Fruit fly (Drosophila melanogaster) whole organism, embryonic: Measurements from ENCODE around the gene CG10996.

Experiments
- Aef1 ChIP-seq: fragments of 200-800 bp; sonication (Bioruptor generic); IDR thresholded peaks from 3 replicates; pipeline ENCODE4 v1.3.6; 2022; ENCODE audit warnings: missing biosample characterization, missing genetic modification characterization
- BEAF-32 ChIP-seq: fragments of 200-800 bp; sonication (Bioruptor generic); optimal IDR thresholded peaks from 3 replicates; lab custom pipeline; 2017; ENCODE audit warnings: missing biosample characterization, missing genetic modification characterization, mild to moderate bottlenecking, moderate library complexity, missing genetic modification reagents
- Bgb ChIP-seq: fragments of 200-800 bp; sonication (Bioruptor generic); IDR thresholded peaks from 2 replicates; pipeline ENCODE4 v1.3.6; 2022; ENCODE audit warnings: missing biosample characterization, missing genetic modification characterization; ENCODE audit not compliant: partially characterized antibody
- Blimp-1 ChIP-seq: fragments of 200-800 bp; sonication (Bioruptor generic); optimal IDR thresholded peaks from 3 replicates; lab custom pipeline; 2018; ENCODE audit warnings: missing biosample characterization, missing genetic modification characterization, mild to moderate bottlenecking, moderate library complexity, missing genetic modification reagents
- C15 ChIP-seq: fragments of 200-800 bp; sonication (Bioruptor generic); IDR thresholded peaks from 3 replicates; pipeline ENCODE4 v1.3.6; 2022; ENCODE audit warnings: missing biosample characterization, missing genetic modification characterization
- CG10267 ChIP-seq: fragments of 200-800 bp; sonication (Bioruptor generic); optimal IDR thresholded peaks from 2 replicates; lab custom pipeline; 2018; ENCODE audit warnings: missing biosample characterization, mild to moderate bottlenecking, missing genetic modification characterization, moderate library complexity
- CG10274 ChIP-seq: fragments of 200-800 bp; sonication (Bioruptor generic); optimal IDR thresholded peaks from 3 replicates; lab custom pipeline; 2017; ENCODE audit warnings: missing biosample characterization, mild to moderate bottlenecking, missing genetic modification characterization
- CG10366 ChIP-seq: fragments of 200-800 bp; sonication (Bioruptor generic); IDR thresholded peaks from 2 replicates; pipeline ENCODE4 v1.3.6; 2022; ENCODE audit warnings: missing biosample characterization, missing genetic modification characterization
- CG11456 ChIP-seq: fragments of 200-800 bp; sonication (Bioruptor generic); IDR thresholded peaks from 3 replicates; pipeline ENCODE4 v1.3.6; 2022; ENCODE audit warnings: missing biosample characterization, missing genetic modification characterization
- CG12659 ChIP-seq: fragments of 200-800 bp; sonication (Bioruptor generic); optimal IDR thresholded peaks from 3 replicates; lab custom pipeline; 2017; ENCODE audit warnings: mild to moderate bottlenecking, missing biosample characterization, missing genetic modification reagents, missing genetic modification characterization
- CG13123 ChIP-seq: fragments of 200-800 bp; sonication (Bioruptor generic); optimal IDR thresholded peaks from 2 replicates; lab custom pipeline; 2016; ENCODE audit warnings: missing biosample characterization, missing genetic modification characterization
- CG14710 ChIP-seq: fragments of 200-800 bp; sonication (Bioruptor generic); optimal IDR thresholded peaks from 3 replicates; lab custom pipeline; 2019; ENCODE audit warnings: missing biosample characterization, mild to moderate bottlenecking, missing genetic modification characterization, moderate library complexity
- CG15073 ChIP-seq: fragments of 200-800 bp; sonication (Bioruptor generic); optimal IDR thresholded peaks from 2 replicates; lab custom pipeline; 2016; ENCODE audit warnings: missing biosample characterization, missing genetic modification characterization
- CG15696 ChIP-seq: fragments of 200-800 bp; sonication (Bioruptor generic); optimal IDR thresholded peaks from 2 replicates; lab custom pipeline; 2019; ENCODE audit warnings: missing biosample characterization, mild to moderate bottlenecking, missing genetic modification characterization, moderate library complexity
- CG16815 ChIP-seq: fragments of 200-800 bp; sonication (Bioruptor generic); optimal IDR thresholded peaks from 3 replicates; lab custom pipeline; 2017; ENCODE audit warnings: missing biosample characterization, mild to moderate bottlenecking, missing genetic modification characterization
- CG17328 ChIP-seq: fragments of 200-800 bp; sonication (Bioruptor generic); IDR thresholded peaks from 2 replicates; pipeline ENCODE4 v1.3.6; 2022; ENCODE audit warnings: missing biosample characterization, missing genetic modification characterization
- CG17359 ChIP-seq: fragments of 200-800 bp; sonication (Bioruptor generic); optimal IDR thresholded peaks from 3 replicates; lab custom pipeline; 2018; ENCODE audit warnings: missing biosample characterization, mild to moderate bottlenecking, missing genetic modification characterization, moderate library complexity
- CG17385 ChIP-seq: fragments of 200-800 bp; sonication (Bioruptor generic); optimal IDR thresholded peaks from 3 replicates; lab custom pipeline; 2018; ENCODE audit warnings: missing biosample characterization, mild to moderate bottlenecking, missing genetic modification characterization
- CG18476 ChIP-seq: fragments of 200-800 bp; sonication (Bioruptor generic); optimal IDR thresholded peaks from 2 replicates; lab custom pipeline; 2016; ENCODE audit warnings: missing biosample characterization, mild to moderate bottlenecking, missing genetic modification characterization
- CG30020 ChIP-seq: fragments of 200-800 bp; optimal IDR thresholded peaks from 2 replicates; lab custom pipeline; 2019; ENCODE audit warnings: missing biosample characterization, mild to moderate bottlenecking, missing genetic modification characterization, moderate library complexity
- CG30403 ChIP-seq: fragments of 200-800 bp; sonication (Bioruptor generic); optimal IDR thresholded peaks from 3 replicates; lab custom pipeline; 2016; ENCODE audit warnings: missing biosample characterization, missing genetic modification characterization
- CG4282 ChIP-seq: fragments of 200-800 bp; sonication (Bioruptor generic); optimal IDR thresholded peaks from 2 replicates; lab custom pipeline; 2016; ENCODE audit warnings: missing biosample characterization, missing genetic modification characterization
- CG6254 ChIP-seq: fragments of 200-800 bp; sonication (Bioruptor generic); optimal IDR thresholded peaks from 3 replicates; lab custom pipeline; 2017; ENCODE audit warnings: mild to moderate bottlenecking, missing biosample characterization, missing genetic modification reagents, missing genetic modification characterization
- CG6791 ChIP-seq: fragments of 200-800 bp; sonication (Bioruptor generic); IDR thresholded peaks from 3 replicates; pipeline ENCODE4 v1.3.6; 2022; ENCODE audit warnings: missing biosample characterization, missing genetic modification characterization; ENCODE audit not compliant: partially characterized antibody
- CG7556 ChIP-seq: fragments of 200-800 bp; sonication (Bioruptor generic); optimal IDR thresholded peaks from 2 replicates; lab custom pipeline; 2017; ENCODE audit warnings: missing biosample characterization, mild to moderate bottlenecking, missing genetic modification characterization
- Camta ChIP-seq: fragments of 200-800 bp; sonication (Bioruptor generic); optimal IDR thresholded peaks from 2 replicates; lab custom pipeline; 2016; ENCODE audit warnings: missing biosample characterization, missing genetic modification characterization
- D19A ChIP-seq: fragments of 200-800 bp; optimal IDR thresholded peaks from 3 replicates; lab custom pipeline; 2019; ENCODE audit warnings: missing biosample characterization, mild to moderate bottlenecking, missing genetic modification characterization, moderate library complexity
- Dref ChIP-seq: fragments of 200-800 bp; sonication (Bioruptor generic); IDR thresholded peaks from 2 replicates; pipeline ENCODE4 v1.3.6; 2022; ENCODE audit warnings: missing biosample characterization, missing genetic modification characterization
- Ets97D ChIP-seq: fragments of 200-800 bp; sonication (Bioruptor generic); optimal IDR thresholded peaks from 3 replicates; lab custom pipeline; 2016; ENCODE audit warnings: missing biosample characterization, missing genetic modification characterization
- Hey ChIP-seq: fragments of 200-800 bp; sonication (Bioruptor generic); optimal IDR thresholded peaks from 3 replicates; lab custom pipeline; 2018; ENCODE audit warnings: missing biosample characterization, mild to moderate bottlenecking, missing genetic modification characterization
- Hr51 ChIP-seq, 2 experiments: fragments of 200-800 bp; sonication (Bioruptor generic); optimal IDR thresholded peaks; 2 replicates in 1 of 2; 3 replicates in 1 of 2; lab custom pipeline; 2016 to 2018; ENCODE audit warnings: missing biosample characterization in 2 of 2, missing genetic modification characterization in 2 of 2, mild to moderate bottlenecking in 1 of 2, moderate library complexity in 1 of 2
- Lhr ChIP-seq: fragments of 200-800 bp; sonication (Bioruptor generic); optimal IDR thresholded peaks from 3 replicates; lab custom pipeline; 2017; ENCODE audit warnings: mild to moderate bottlenecking, missing biosample characterization, missing genetic modification reagents, missing genetic modification characterization
- NfI ChIP-seq: fragments of 200-800 bp; sonication (Bioruptor generic); optimal IDR thresholded peaks from 3 replicates; lab custom pipeline; 2018; ENCODE audit warnings: missing biosample characterization, mild to moderate bottlenecking, missing genetic modification characterization, moderate library complexity
- Optix ChIP-seq: fragments of 200-800 bp; sonication (Bioruptor generic); IDR thresholded peaks from 3 replicates; pipeline ENCODE4 v1.3.6; 2022; ENCODE audit warnings: missing biosample characterization, missing genetic modification characterization
- Rx ChIP-seq: fragments of 200-800 bp; sonication (Bioruptor generic); IDR thresholded peaks from 2 replicates; pipeline ENCODE4 v1.3.6; 2022; ENCODE audit warnings: missing biosample characterization, missing genetic modification characterization
- Ssrp ChIP-seq: fragments of 200-800 bp; sonication (Bioruptor generic); optimal IDR thresholded peaks from 2 replicates; lab custom pipeline; 2018; ENCODE audit warnings: missing biosample characterization, mild to moderate bottlenecking, missing genetic modification characterization, moderate library complexity
- Xbp1 ChIP-seq: fragments of 200-800 bp; sonication (Bioruptor generic); optimal IDR thresholded peaks from 3 replicates; lab custom pipeline; 2016; ENCODE audit warnings: missing biosample characterization, mild to moderate bottlenecking, missing genetic modification characterization
- ab ChIP-seq: fragments of 200-800 bp; sonication (Bioruptor generic); optimal IDR thresholded peaks from 2 replicates; lab custom pipeline; 2016; ENCODE audit warnings: missing biosample characterization, missing genetic modification characterization
- az2 ChIP-seq: fragments of 200-800 bp; sonication (Bioruptor generic); optimal IDR thresholded peaks from 3 replicates; lab custom pipeline; 2016; ENCODE audit warnings: missing biosample characterization, missing genetic modification characterization
- bowl ChIP-seq: fragments of 200-800 bp; sonication (Bioruptor generic); IDR thresholded peaks from 2 replicates; pipeline ENCODE4 v1.3.6; 2022; ENCODE audit warnings: missing biosample characterization, missing genetic modification characterization
- bsh ChIP-seq, 2 experiments: fragments of 200-800 bp; sonication (Bioruptor generic); optimal IDR thresholded peaks; 2 replicates each; lab custom pipeline; 2017 to 2018; ENCODE audit warnings: mild to moderate bottlenecking in 2 of 2, missing biosample characterization in 2 of 2, missing genetic modification characterization in 2 of 2, moderate library complexity in 1 of 2
- croc ChIP-seq: fragments of 200-800 bp; sonication (Bioruptor generic); conservative IDR thresholded peaks from 3 replicates; pipeline ENCODE4 v1.3.6; 2022; ENCODE audit warnings: missing biosample characterization, missing genetic modification characterization
- lola ChIP-seq, 3 experiments: fragments of >200 bp in 2 of 3; fragments of 200-800 bp in 1 of 3; sonication (Bioruptor generic) in 1 of 3; optimal IDR thresholded peaks; 2 replicates each; lab custom pipeline; 2017 to 2019; ENCODE audit warnings: missing biosample characterization in 3 of 3, missing genetic modification characterization in 3 of 3, mild to moderate bottlenecking in 1 of 3, moderate library complexity in 1 of 3
- pan ChIP-seq, 4 experiments: fragments of >200 bp in 3 of 4; fragments of 200-800 bp in 1 of 4; sonication (Bioruptor generic) in 1 of 4; optimal IDR thresholded peaks in 3 of 4; IDR thresholded peaks in 1 of 4; 2 replicates each; pipeline versions ENCODE4 v1.3.6 to Lab custom; 2017 to 2022; ENCODE audit warnings: missing biosample characterization in 2 of 4, missing genetic modification characterization in 2 of 4, mixed read lengths in 1 of 4
- pho ChIP-seq: fragments of 200-800 bp; sonication (Bioruptor generic); optimal IDR thresholded peaks from 2 replicates; lab custom pipeline; 2016; ENCODE audit warnings: missing biosample characterization, missing genetic modification characterization
- pum ChIP-seq: fragments of 200-800 bp; sonication (Bioruptor generic); optimal IDR thresholded peaks from 2 replicates; lab custom pipeline; 2016; ENCODE audit warnings: missing biosample characterization, missing genetic modification characterization
- trem ChIP-seq: fragments of 200-800 bp; optimal IDR thresholded peaks from 3 replicates; lab custom pipeline; 2019; ENCODE audit warnings: missing biosample characterization, mild to moderate bottlenecking, missing genetic modification characterization, moderate library complexity
- vnd ChIP-seq: fragments of 200-800 bp; sonication (Bioruptor generic); IDR thresholded peaks from 3 replicates; pipeline ENCODE4 v1.3.6; 2022; ENCODE audit warnings: missing biosample characterization, missing genetic modification characterization; ENCODE audit not compliant: partially characterized antibody

Gene CG10996

DNA sequence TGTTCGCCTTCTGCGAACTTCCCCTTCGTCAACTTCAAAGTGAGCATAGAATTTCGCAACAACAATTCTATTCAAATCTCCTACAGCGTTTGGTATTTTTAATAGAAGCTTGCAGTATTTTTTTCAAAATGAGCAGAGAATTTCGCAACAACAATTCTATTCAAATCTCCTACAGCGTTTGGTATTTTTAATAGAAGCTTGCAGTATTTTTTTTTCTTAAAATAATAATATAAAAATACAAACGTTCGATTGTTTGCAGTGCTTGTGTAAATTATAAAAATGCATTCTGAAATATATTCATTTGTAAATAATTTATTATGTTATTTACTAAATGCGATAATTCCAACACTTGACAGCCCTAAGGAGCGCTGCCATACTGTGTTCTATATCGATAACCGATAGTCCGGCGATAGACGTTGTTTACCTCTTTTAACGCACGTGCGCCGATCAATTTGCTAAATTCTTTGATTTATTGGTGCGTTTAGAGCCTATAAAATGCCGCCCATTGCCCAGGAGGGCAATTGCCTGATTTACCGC lies 40.6 kb downstream of the CG10996 start, which contains the start of the genes CG32625 and Rtc1 (continued):
- TF ChIP-seq Ssrp (tag; lab: Kevin White, UChicago) (peak; percentile 20), CG14710 (tag; lab: Kevin White, UChicago) (peak; percentile 82), Xbp1 (peak; percentile 43), CG16815 (no peak), CG15696 (tag; lab: Kevin White, UChicago) (peak; percentile 61), Hr51 (GFP tag; optimal IDR thresholded peaks at IDR 0.05; lab: Kevin White, UChicago) (peak in 1 of 2 experiments; percentile 67), lola (GFP tag; optimal IDR thresholded peaks at IDR 0.05; lab: Kevin White, UChicago) (peak in 1 of 3 experiments; percentile 17), CG10366 (peak; percentile 33; the same call in 1 of the 2 replicates), BEAF-32 (peak; percentile 60), CG6791 (GFP tag; lab: Robert Waterston, UW) (peak; percentile 47; the same call in 1 of the 3 replicates), C15 (GFP tag; lab: Robert Waterston, UW) (no peak), CG7556 (GFP tag; lab: Kevin White, UChicago) (peak; percentile 41), Hey (tag; lab: Kevin White, UChicago) (no peak), Blimp-1 (GFP tag; lab: Kevin White, UChicago) (peak; percentile 52), croc (GFP tag; lab: Robert Waterston, UW) (no peak), CG10274 (GFP tag; lab: Kevin White, UChicago) (peak; percentile 8), CG4282 (GFP tag; lab: Kevin White, UChicago) (no peak), CG30403 (GFP tag; lab: Kevin White, UChicago) (peak; percentile 64), NfI (GFP tag; lab: Kevin White, UChicago) (peak; percentile 40), CG17359 (tag; lab: Kevin White, UChicago) (peak; percentile 51), CG18476 (GFP tag; lab: Kevin White, UChicago) (peak; percentile 21), CG13123 (GFP tag; lab: Kevin White, UChicago) (peak; percentile 21), bsh (GFP tag; optimal IDR thresholded peaks at IDR 0.05; lab: Kevin White, UChicago) (peak in 1 of 2 experiments; percentile 49), trem (tag; lab: Kevin White, UChicago) (peak; percentile 97), CG11456 (GFP tag; lab: Robert Waterston, UW) (peak; percentile 68; the same call in 1 of the 3 replicates), vnd (GFP tag; lab: Robert Waterston, UW) (0 out of 3 replicates have a peak, but pooled peaks have one; percentile 12), bowl (GFP tag; lab: Robert Waterston, UW) (no peak), Aef1 (GFP tag; lab: Robert Waterston, UW) (peak; percentile 42; the same call in 1 of the 3 replicates), az2 (GFP tag; lab: Kevin White, UChicago) (peak; percentile 49), Camta (GFP tag; lab: Kevin White, UChicago) (no peak), Lhr (GFP tag; lab: Kevin White, UChicago) (peak; percentile 51), pum (GFP tag; lab: Kevin White, UChicago) (no peak), ab (GFP tag; lab: Kevin White, UChicago) (no peak), CG30020 (peak; percentile 31), pho (GFP tag; lab: Kevin White, UChicago) (no peak), Ets97D (peak; percentile 40), D19A (tag; lab: Kevin White, UChicago) (peak; percentile 37), pan (optimal IDR thresholded peaks at IDR 0.05; lab: Kevin White, UChicago) (no peak), pan (GFP tag; optimal IDR thresholded peaks at IDR 0.05 in 1 of 2, IDR thresholded peaks at IDR 0.05 in 1 of 2) (no peak), CG12659 (GFP tag; lab: Kevin White, UChicago) (peak; percentile 66), CG15073 (GFP tag; lab: Kevin White, UChicago) (no peak), Bgb (peak; percentile 52), CG17328 (peak; percentile 54; the same call in 1 of the 2 replicates), CG6254 (no peak), Dref (GFP tag; lab: Robert Waterston, UW) (peak; percentile 83), CG10267 (tag; lab: Kevin White, UChicago) (peak; percentile 66), Optix (GFP tag; lab: Robert Waterston, UW) (no peak), CG17385 (GFP tag; lab: Kevin White, UChicago) (peak; percentile 29), Rx (GFP tag; lab: Robert Waterston, UW) (no peak)
